Fruit fly (Drosophila melanogaster) whole organism, embryonic: ENCODE results near the gene stck.

Source experiments
- BEAF-32 ChIP-seq: fragments of 200-800 bp; sonication (Bioruptor generic); optimal IDR thresholded peaks from 3 replicates; lab custom pipeline; 2017; ENCODE audit warnings: missing biosample characterization, missing genetic modification characterization, mild to moderate bottlenecking, moderate library complexity, missing genetic modification reagents
- CG10462 ChIP-seq: fragments of 200-800 bp; sonication (Bioruptor generic); optimal IDR thresholded peaks from 2 replicates; lab custom pipeline; 2016; ENCODE audit warnings: missing biosample characterization, missing genetic modification characterization
- CG10654 ChIP-seq: fragments of 200-800 bp; sonication (Bioruptor generic); optimal IDR thresholded peaks from 2 replicates; lab custom pipeline; 2016; ENCODE audit warnings: missing biosample characterization, missing genetic modification characterization
- CG13287 ChIP-seq: fragments of 200-800 bp; sonication (Bioruptor generic); IDR thresholded peaks from 2 replicates; pipeline ENCODE4 v1.3.6; 2022; ENCODE audit warnings: missing biosample characterization, missing genetic modification characterization; ENCODE audit not compliant: partially characterized antibody
- CG1603 ChIP-seq: fragments of 200-800 bp; sonication (Bioruptor generic); optimal IDR thresholded peaks from 2 replicates; lab custom pipeline; 2019; ENCODE audit warnings: missing biosample characterization, mild to moderate bottlenecking, missing genetic modification characterization, moderate library complexity
- CG17328 ChIP-seq: fragments of 200-800 bp; sonication (Bioruptor generic); IDR thresholded peaks from 2 replicates; pipeline ENCODE4 v1.3.6; 2022; ENCODE audit warnings: missing biosample characterization, missing genetic modification characterization
- CG17385 ChIP-seq: fragments of 200-800 bp; sonication (Bioruptor generic); optimal IDR thresholded peaks from 3 replicates; lab custom pipeline; 2018; ENCODE audit warnings: missing biosample characterization, mild to moderate bottlenecking, missing genetic modification characterization
- CG18619 ChIP-seq: fragments of 200-800 bp; sonication (Bioruptor generic); optimal IDR thresholded peaks from 3 replicates; lab custom pipeline; 2017; ENCODE audit warnings: missing biosample characterization, mild to moderate bottlenecking, missing genetic modification characterization
- CG34224 ChIP-seq: fragments of 200-800 bp; sonication (Bioruptor generic); IDR thresholded peaks from 3 replicates; pipeline ENCODE4 v1.3.6; 2022; ENCODE audit warnings: missing biosample characterization, missing genetic modification characterization; ENCODE audit not compliant: partially characterized antibody
- CG4617 ChIP-seq: fragments of 200-800 bp; sonication (Bioruptor generic); optimal IDR thresholded peaks from 3 replicates; lab custom pipeline; 2016; ENCODE audit warnings: missing biosample characterization, missing genetic modification characterization, borderline replicate concordance
- CG6654 ChIP-seq: fragments of 200-800 bp; sonication (Bioruptor generic); optimal IDR thresholded peaks from 2 replicates; lab custom pipeline; 2017; ENCODE audit warnings: missing biosample characterization, mild to moderate bottlenecking, missing genetic modification characterization
- CG7963 ChIP-seq: fragments of 200-800 bp; sonication (Bioruptor generic); IDR thresholded peaks from 3 replicates; pipeline ENCODE4 v1.3.6; 2022; ENCODE audit warnings: missing biosample characterization, missing genetic modification characterization; ENCODE audit not compliant: partially characterized antibody
- CG9932 ChIP-seq: fragments of 200-800 bp; sonication (Bioruptor generic); IDR thresholded peaks from 2 replicates; pipeline ENCODE4 v1.3.6; 2022; ENCODE audit warnings: missing biosample characterization, missing genetic modification characterization
- Chrac-16 ChIP-seq: fragments of 200-800 bp; sonication (Bioruptor generic); optimal IDR thresholded peaks from 3 replicates; lab custom pipeline; 2016; ENCODE audit warnings: missing biosample characterization, missing genetic modification characterization
- CoRest ChIP-seq: fragments of 200-800 bp; sonication (Bioruptor generic); optimal IDR thresholded peaks from 3 replicates; lab custom pipeline; 2018; ENCODE audit warnings: missing biosample characterization, mild to moderate bottlenecking, missing genetic modification characterization, moderate library complexity
- Dll ChIP-seq: fragments of 200-800 bp; sonication (Bioruptor generic); IDR thresholded peaks from 4 replicates; pipeline ENCODE4 v1.3.6; 2022; ENCODE audit warnings: missing biosample characterization, missing genetic modification characterization; ENCODE audit not compliant: partially characterized antibody
- Doc3 ChIP-seq: fragments of 200-800 bp; sonication (Bioruptor generic); IDR thresholded peaks from 3 replicates; pipeline ENCODE4 v1.3.6; 2022; ENCODE audit warnings: missing biosample characterization, missing genetic modification characterization; ENCODE audit not compliant: partially characterized antibody
- Dp ChIP-seq: fragments of 200-800 bp; sonication (Bioruptor generic); optimal IDR thresholded peaks from 2 replicates; lab custom pipeline; 2018; ENCODE audit warnings: missing biosample characterization, mild to moderate bottlenecking, missing genetic modification characterization, moderate library complexity
- Dref ChIP-seq: fragments of 200-800 bp; sonication (Bioruptor generic); IDR thresholded peaks from 2 replicates; pipeline ENCODE4 v1.3.6; 2022; ENCODE audit warnings: missing biosample characterization, missing genetic modification characterization
- E2f2 ChIP-seq: fragments of 200-800 bp; sonication (Bioruptor generic); IDR thresholded peaks from 2 replicates; pipeline ENCODE4 v1.3.6; 2022; ENCODE audit warnings: missing biosample characterization, missing genetic modification characterization
- Fer1 ChIP-seq: fragments of 200-800 bp; sonication (Bioruptor generic); optimal IDR thresholded peaks from 2 replicates; lab custom pipeline; 2017; ENCODE audit warnings: missing biosample characterization, mild to moderate bottlenecking, missing genetic modification characterization
- HHEX ChIP-seq: fragments of 200-800 bp; sonication (Bioruptor generic); optimal IDR thresholded peaks from 3 replicates; lab custom pipeline; 2017; ENCODE audit warnings: missing biosample characterization, mild to moderate bottlenecking, missing genetic modification characterization, missing genetic modification reagents
- HmgZ ChIP-seq: fragments of 200-800 bp; sonication (Bioruptor generic); optimal IDR thresholded peaks from 2 replicates; lab custom pipeline; 2018; ENCODE audit warnings: missing biosample characterization, mild to moderate bottlenecking, missing genetic modification characterization
- MBD-R2 ChIP-seq: fragments of 200-800 bp; sonication (Bioruptor generic); IDR thresholded peaks from 2 replicates; pipeline ENCODE4 v1.3.6; 2022; ENCODE audit warnings: missing biosample characterization, missing genetic modification characterization
- MESR4 ChIP-seq: fragments of 200-800 bp; sonication (Bioruptor generic); optimal IDR thresholded peaks from 2 replicates; lab custom pipeline; 2018; ENCODE audit warnings: missing biosample characterization, mild to moderate bottlenecking, missing genetic modification characterization, moderate library complexity
- Scr ChIP-seq: fragments of 200-800 bp; sonication (Bioruptor generic); IDR thresholded peaks from 2 replicates; pipeline ENCODE4 v1.3.6; 2022; ENCODE audit warnings: missing biosample characterization, missing genetic modification characterization; ENCODE audit not compliant: partially characterized antibody
- Sry-δ ChIP-seq: fragments of 200-800 bp; sonication (Bioruptor generic); optimal IDR thresholded peaks from 2 replicates; lab custom pipeline; 2016; ENCODE audit warnings: missing biosample characterization, missing genetic modification characterization
- cas ChIP-seq: fragments of 200-800 bp; sonication (Bioruptor generic); IDR thresholded peaks from 2 replicates; pipeline ENCODE4 v1.3.6; 2022; ENCODE audit warnings: missing biosample characterization, missing genetic modification characterization
- en ChIP-seq: fragments of 200-800 bp; sonication (Bioruptor generic); optimal IDR thresholded peaks from 2 replicates; lab custom pipeline; 2016; ENCODE audit warnings: missing biosample characterization, missing genetic modification characterization
- gfzf ChIP-seq: fragments of 200-800 bp; sonication (Bioruptor generic); optimal IDR thresholded peaks from 2 replicates; lab custom pipeline; 2016; ENCODE audit warnings: missing biosample characterization, mild to moderate bottlenecking, missing genetic modification characterization, moderate library complexity
- inv ChIP-seq: fragments of 200-800 bp; sonication (Bioruptor generic); IDR thresholded peaks from 2 replicates; pipeline ENCODE4 v1.3.6; 2022; ENCODE audit warnings: missing biosample characterization, missing genetic modification characterization; ENCODE audit not compliant: partially characterized antibody
- jing ChIP-seq: fragments of 200-800 bp; sonication (Bioruptor generic); optimal IDR thresholded peaks from 2 replicates; lab custom pipeline; 2018; ENCODE audit warnings: missing biosample characterization, mild to moderate bottlenecking, missing genetic modification characterization
- kah ChIP-seq: fragments of 200-800 bp; sonication (Bioruptor generic); optimal IDR thresholded peaks from 2 replicates; lab custom pipeline; 2018; ENCODE audit warnings: missing biosample characterization, mild to moderate bottlenecking, missing genetic modification characterization
- kay ChIP-seq: fragments of 200-800 bp; sonication (Bioruptor generic); optimal IDR thresholded peaks from 2 replicates; lab custom pipeline; 2016; ENCODE audit warnings: missing biosample characterization, missing genetic modification characterization
- knrl ChIP-seq: fragments of 200-800 bp; sonication (Bioruptor generic); IDR thresholded peaks from 3 replicates; pipeline ENCODE4 v1.3.6; 2022; ENCODE audit warnings: missing biosample characterization, missing genetic modification characterization; ENCODE audit not compliant: partially characterized antibody
- onecut ChIP-seq: fragments of 200-800 bp; sonication (Bioruptor generic); IDR thresholded peaks from 2 replicates; pipeline ENCODE4 v1.3.6; 2022; ENCODE audit warnings: missing biosample characterization, missing genetic modification characterization
- pan ChIP-seq, 4 experiments: fragments of >200 bp in 3 of 4; fragments of 200-800 bp in 1 of 4; sonication (Bioruptor generic) in 1 of 4; optimal IDR thresholded peaks in 3 of 4; IDR thresholded peaks in 1 of 4; 2 replicates each; pipeline versions ENCODE4 v1.3.6 to Lab custom; 2017 to 2022; ENCODE audit warnings: missing biosample characterization in 2 of 4, missing genetic modification characterization in 2 of 4, mixed read lengths in 1 of 4
- pita ChIP-seq: fragments of 200-800 bp; sonication (Bioruptor generic); optimal IDR thresholded peaks from 2 replicates; lab custom pipeline; 2017; ENCODE audit warnings: missing biosample characterization, mild to moderate bottlenecking, missing genetic modification characterization
- pzg ChIP-seq: fragments of 200-800 bp; sonication (Bioruptor generic); optimal IDR thresholded peaks from 3 replicates; lab custom pipeline; 2018; ENCODE audit warnings: missing biosample characterization, mild to moderate bottlenecking, missing genetic modification characterization, moderate library complexity
- row ChIP-seq: fragments of 200-800 bp; sonication (Bioruptor generic); IDR thresholded peaks from 3 replicates; pipeline ENCODE4 v1.3.6; 2022; ENCODE audit warnings: missing biosample characterization, missing genetic modification characterization
- sna ChIP-seq: fragments of 200-800 bp; sonication (Bioruptor generic); IDR thresholded peaks from 2 replicates; pipeline ENCODE4 v1.3.6; 2022; ENCODE audit warnings: missing biosample characterization, missing genetic modification characterization; ENCODE audit not compliant: partially characterized antibody
- so ChIP-seq: fragments of 200-800 bp; sonication (Bioruptor generic); IDR thresholded peaks from 3 replicates; pipeline ENCODE4 v1.3.6; 2022; ENCODE audit warnings: missing biosample characterization, missing genetic modification characterization
- stwl ChIP-seq: fragments of 200-800 bp; sonication (Bioruptor generic); optimal IDR thresholded peaks from 3 replicates; lab custom pipeline; 2018; ENCODE audit warnings: missing biosample characterization, mild to moderate bottlenecking, missing genetic modification characterization, moderate library complexity
- tgo ChIP-seq: fragments of 200-800 bp; sonication (Bioruptor generic); IDR thresholded peaks from 3 replicates; pipeline ENCODE4 v1.3.6; 2022; ENCODE audit warnings: missing biosample characterization, missing genetic modification characterization
- tin ChIP-seq: fragments of 200-800 bp; sonication (Bioruptor generic); optimal IDR thresholded peaks from 3 replicates; lab custom pipeline; 2016; ENCODE audit warnings: missing biosample characterization, missing genetic modification characterization
- vnd ChIP-seq: fragments of 200-800 bp; sonication (Bioruptor generic); IDR thresholded peaks from 3 replicates; pipeline ENCODE4 v1.3.6; 2022; ENCODE audit warnings: missing biosample characterization, missing genetic modification characterization; ENCODE audit not compliant: partially characterized antibody

The stck gene

DNA sequence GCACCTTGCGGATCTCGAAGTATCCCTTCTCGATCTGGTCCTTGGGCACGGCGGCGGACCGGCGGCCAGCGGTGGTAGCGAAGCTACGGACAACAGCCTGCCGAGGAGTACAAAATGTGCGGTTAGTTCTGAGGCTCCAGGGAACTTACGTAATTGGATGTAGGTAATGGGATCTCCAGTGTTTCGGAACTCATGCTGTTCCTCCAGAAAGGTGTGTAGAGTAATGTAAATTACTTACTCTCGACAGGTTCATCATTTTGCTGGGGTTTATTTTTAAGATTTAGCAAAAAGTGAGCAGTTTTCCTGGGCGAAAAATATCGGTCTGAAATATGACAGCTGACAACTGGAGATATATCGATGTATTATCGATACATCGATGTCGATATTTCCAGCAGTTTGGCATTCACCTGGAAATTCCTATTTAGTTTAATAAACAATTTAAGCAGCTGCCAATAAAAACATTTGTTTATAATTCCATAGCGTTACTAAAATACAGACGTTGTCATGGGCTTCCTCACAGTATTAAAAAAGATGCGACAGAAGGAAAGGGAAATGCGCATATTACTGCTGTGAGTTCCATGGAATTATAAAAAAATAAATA, 16.0 kb upstream of the stck start, which contains the start of the genes COX7A and Arl2 (continued):
- no peak for TF ChIP-seq so
- no peak for TF ChIP-seq cas (GFP tag; lab: Robert Waterston, UW)
- no peak for TF ChIP-seq tgo (GFP tag; lab: Robert Waterston, UW)
- TF ChIP-seq CG10462 (GFP tag; lab: Kevin White, UChicago) = no peak
- TF ChIP-seq tin (GFP tag; lab: Kevin White, UChicago) = no peak
- TF ChIP-seq CG18619 (GFP tag; lab: Kevin White, UChicago) = no peak
- no peak for TF ChIP-seq pan (optimal IDR thresholded peaks at IDR 0.05; lab: Kevin White, UChicago)
- TF ChIP-seq pan (GFP tag; optimal IDR thresholded peaks at IDR 0.05 in 1 of 2, IDR thresholded peaks at IDR 0.05 in 1 of 2) = no peak
- TF ChIP-seq HHEX = no peak
- peak; percentile 90 for TF ChIP-seq CG7963 (GFP tag; lab: Robert Waterston, UW)
- no peak for TF ChIP-seq CG17328 (GFP tag; lab: Robert Waterston, UW)
- peak; percentile 90 for TF ChIP-seq inv (GFP tag; lab: Robert Waterston, UW)
- TF ChIP-seq CG6654 (GFP tag; lab: Kevin White, UChicago) = no peak
- no peak for TF ChIP-seq CG9932 (GFP tag; lab: Robert Waterston, UW)
- TF ChIP-seq Chrac-16 (GFP tag; lab: Kevin White, UChicago) = no peak
- peak; percentile 16 for TF ChIP-seq Fer1 (GFP tag; lab: Kevin White, UChicago)

DNA sequence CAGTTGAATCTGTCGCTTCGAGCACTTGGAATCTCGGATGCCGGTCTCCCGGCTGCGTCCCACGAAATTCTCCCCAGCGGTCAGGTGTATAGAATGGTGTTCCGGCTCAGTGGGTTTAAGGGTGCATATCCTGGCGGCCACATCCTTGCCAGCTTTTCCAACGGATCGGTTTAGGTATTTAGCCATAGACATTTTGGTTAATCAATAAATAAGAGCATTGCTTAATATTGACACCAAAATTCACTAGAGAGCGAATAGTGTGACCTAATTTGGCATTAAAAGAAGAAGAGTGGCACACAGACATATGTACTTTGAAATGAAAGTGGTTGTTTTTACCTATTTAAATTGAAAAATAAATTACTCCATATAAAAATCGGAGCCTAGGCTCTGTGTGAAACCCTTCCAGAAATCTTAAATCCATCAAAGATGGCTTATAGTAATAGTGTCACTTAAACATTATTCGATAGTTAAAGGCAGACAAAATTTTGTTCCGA, 13.5 kb upstream of the stck start, which contains the start of the genes PNKP and COX7AL:
TSS of gene PNKP (minus strand) at position 266 of the 494 bp plus-strand sequence.
TSS of gene COX7AL (plus strand) at position 419 of the 494 bp plus-strand sequence.
- no peak for TF ChIP-seq pita
- TF ChIP-seq CoRest (tag; lab: Kevin White, UChicago) = no peak
- TF ChIP-seq Dll (GFP tag; lab: Robert Waterston, UW) = 0 out of 4 replicates have a peak, but pooled peaks have one; percentile 17
- TF ChIP-seq CG13287 = 0 out of 2 replicates have a peak, but pooled peaks have one; percentile 19
- TF ChIP-seq HmgZ (tag; lab: Kevin White, UChicago) = peak; percentile 13
- TF ChIP-seq knrl (GFP tag; lab: Robert Waterston, UW) = 0 out of 3 replicates have a peak, but pooled peaks have one; percentile 27
- TF ChIP-seq MESR4 = peak; percentile 44
- TF ChIP-seq sna (GFP tag; lab: Robert Waterston, UW) = no peak
- peak; percentile 58 for TF ChIP-seq Dp (GFP tag; lab: Kevin White, UChicago)
- TF ChIP-seq Dref = peak; percentile 32; the same call in 1 of the 2 replicates
- peak; percentile 42; the same call in 2 of the 3 replicates for TF ChIP-seq row (GFP tag; lab: Robert Waterston, UW)
- TF ChIP-seq CG10654 (GFP tag; lab: Kevin White, UChicago) = no peak
- peak; percentile 71 for TF ChIP-seq E2f2
- 0 out of 3 replicates have a peak, but pooled peaks have one; percentile 18 for TF ChIP-seq Doc3
- no peak for TF ChIP-seq kay (GFP tag; lab: Kevin White, UChicago)
- peak; percentile 73 for TF ChIP-seq MBD-R2 (GFP tag; lab: Robert Waterston, UW)
- TF ChIP-seq pzg (GFP tag; lab: Kevin White, UChicago) = peak; percentile 37
- TF ChIP-seq stwl (tag; lab: Kevin White, UChicago) = peak; percentile 14
- TF ChIP-seq kah (GFP tag; lab: Kevin White, UChicago) = peak; percentile 4
- TF ChIP-seq gfzf = peak; percentile 60
- TF ChIP-seq jing (GFP tag; lab: Kevin White, UChicago) = no peak
- peak; percentile 24 for TF ChIP-seq CG4617 (GFP tag; lab: Kevin White, UChicago)
- peak; percentile 33 for TF ChIP-seq BEAF-32 (GFP tag; lab: Kevin White, UChicago)
- TF ChIP-seq onecut (GFP tag; lab: Robert Waterston, UW) = peak; percentile 89
- peak; percentile 14 for TF ChIP-seq CG1603 (tag; lab: Kevin White, UChicago)
- TF ChIP-seq vnd (GFP tag; lab: Robert Waterston, UW) = no peak
- TF ChIP-seq Sry-δ = peak; percentile 13
- TF ChIP-seq en (GFP tag; lab: Kevin White, UChicago) = no peak
- peak; percentile 92 for TF ChIP-seq CG17385 (GFP tag; lab: Kevin White, UChicago)
- TF ChIP-seq CG34224 (GFP tag; lab: Robert Waterston, UW) = no peak
- TF ChIP-seq Scr = peak; percentile 46; the same call in 1 of the 2 replicates
